Fruit fly (Drosophila melanogaster): ENCODE results near the gene CG42724.
A peak's percentile ranks its signal among the peaks of the same experiment; 100 is the strongest.

Gene CG42724

dm6 chr3R:6368550-6369238 lies 606 bp upstream of the CG42724 start, which contains the start of gene CG10286 (continued):
- TF ChIP-seq Med (GFP tag) (peak; percentile 82), Aef1 (GFP tag; IDR thresholded peaks at IDR 0.05) (no peak), CG18619 (GFP tag; optimal IDR thresholded peaks at IDR 0.05) (no peak), btn (GFP tag; optimal IDR thresholded peaks at IDR 0.05) (no peak), Ets65A (GFP tag) (no peak), nom (GFP tag; optimal IDR thresholded peaks at IDR 0.05) (no peak), Ets97D (GFP tag; optimal IDR thresholded peaks at IDR 0.05) (peak; percentile 29), CkIIα-i1 (GFP tag; IDR thresholded peaks at IDR 0.05) (no peak), CG30403 (GFP tag; optimal IDR thresholded peaks at IDR 0.05) (peak; percentile 12), sens (GFP tag) (peak; percentile 73), CG17829 (tag; optimal IDR thresholded peaks at IDR 0.05) (peak; percentile 69), gcm2 (GFP tag; optimal IDR thresholded peaks at IDR 0.05) (no peak), Doc2 (GFP tag; IDR thresholded peaks at IDR 0.05) (no peak), CG2875 (GFP tag; optimal IDR thresholded peaks at IDR 0.05) (peak; percentile 1), CG11695 (GFP tag; IDR thresholded peaks at IDR 0.05) (0 out of 3 replicates have a peak, but pooled peaks have one; percentile 8), fru (optimal IDR thresholded peaks at IDR 0.05) (no peak), Nf-YB (GFP tag; optimal IDR thresholded peaks at IDR 0.05) (no peak), scrt (GFP tag; optimal IDR thresholded peaks at IDR 0.05) (peak; percentile 25), CG13624 (GFP tag; optimal IDR thresholded peaks at IDR 0.05) (peak; percentile 13), CG18262 (tag; optimal IDR thresholded peaks at IDR 0.05) (peak; percentile 67), Dp (GFP tag; optimal IDR thresholded peaks at IDR 0.05) (peak; percentile 22), Camta (GFP tag; optimal IDR thresholded peaks at IDR 0.05) (no peak), cg (GFP tag; optimal IDR thresholded peaks at IDR 0.05) (no peak), p53 (GFP tag; optimal IDR thresholded peaks at IDR 0.05) (no peak), CG13775 (GFP tag; optimal IDR thresholded peaks at IDR 0.05) (peak; percentile 23), dysf (GFP tag; IDR thresholded peaks at IDR 0.05) (peak; percentile 20; the same call in 2 of the 3 replicates), fd102C (GFP tag; optimal IDR thresholded peaks at IDR 0.05) (no peak), CG4730 (GFP tag; IDR thresholded peaks at IDR 0.05) (no peak), twi (tag; optimal IDR thresholded peaks at IDR 0.05) (no peak), CG33213 (GFP tag; optimal IDR thresholded peaks at IDR 0.05) (peak; percentile 47), CG6689 (GFP tag; IDR thresholded peaks at IDR 0.05) (peak; percentile 48; the same call in 1 of the 2 replicates), MBD-R2 (GFP tag; IDR thresholded peaks at IDR 0.05) (peak; percentile 68), CG14441 (GFP tag; IDR thresholded peaks at IDR 0.05) (peak; percentile 51), D19A (tag; optimal IDR thresholded peaks at IDR 0.05) (no peak), salm (tag; optimal IDR thresholded peaks at IDR 0.05) (peak; percentile 23), chif (GFP tag; optimal IDR thresholded peaks at IDR 0.05) (peak in 1 of 2 experiments; percentile 11), ara (GFP tag; IDR thresholded peaks at IDR 0.05) (no peak), CG3847 (GFP tag; IDR thresholded peaks at IDR 0.05) (peak; percentile 29; the same call in 1 of the 2 replicates), Awh (GFP tag; IDR thresholded peaks at IDR 0.05) (no peak), cad (GFP tag; optimal IDR thresholded peaks at IDR 0.05) (no peak), tx (GFP tag; optimal IDR thresholded peaks at IDR 0.05) (no peak), kay (GFP tag; optimal IDR thresholded peaks at IDR 0.05) (no peak), crp (GFP tag; optimal IDR thresholded peaks at IDR 0.05) (no peak), cas (GFP tag; IDR thresholded peaks at IDR 0.05) (no peak), vnd (GFP tag; IDR thresholded peaks at IDR 0.05; ENCODE audit: partially characterized antibody) (peak; percentile 63), Hr39 (optimal IDR thresholded peaks at IDR 0.05) (no peak), Optix (GFP tag; IDR thresholded peaks at IDR 0.05) (no peak), CG32772 (GFP tag; IDR thresholded peaks at IDR 0.05) (no peak), CG11696 (GFP tag; IDR thresholded peaks at IDR 0.05) (no peak), Adf1 (GFP tag; IDR thresholded peaks at IDR 0.05) (no peak), CG9876 (GFP tag; optimal IDR thresholded peaks at IDR 0.05) (no peak), TFAM (GFP tag; optimal IDR thresholded peaks at IDR 0.05) (no peak)
